Worm (Caenorhabditis elegans) whole organism, young adult: ENCODE results near the gene grd-1.

ENCODE experiments used
- F39B2.1 ChIP-seq: fragments of 200-800 bp; sonication (Bioruptor generic); IDR thresholded peaks from 2 replicates; pipeline ENCODE4 v1.3.6; 2022; ENCODE audit warnings: missing genetic modification reagents, missing genetic modification characterization, missing compliant biosample characterization
- dpl-1 ChIP-seq: fragments of 150-350 bp; optimal IDR thresholded peaks from 2 replicates; lab custom pipeline; 2014; ENCODE audit warnings: missing biosample characterization, missing genetic modification reagents, missing genetic modification characterization
- ekl-4 ChIP-seq: fragments of 200-800 bp; sonication (Bioruptor generic); IDR thresholded peaks from 2 replicates; pipeline ENCODE4 v1.3.6; 2022; ENCODE audit warnings: missing genetic modification reagents, missing genetic modification characterization, missing compliant biosample characterization
- lir-1 ChIP-seq: fragments of 200-800 bp; sonication (Bioruptor generic); conservative IDR thresholded peaks from 2 replicates; pipeline ENCODE4 v1.3.6; 2022; ENCODE audit warnings: missing genetic modification reagents, missing genetic modification characterization, missing compliant biosample characterization
- somi-1 ChIP-seq: fragments of 200-800 bp; sonication (Bioruptor generic); optimal IDR thresholded peaks from 2 replicates; lab custom pipeline; 2018; ENCODE audit warnings: mild to moderate bottlenecking, missing genetic modification characterization, missing compliant biosample characterization

DNA sequence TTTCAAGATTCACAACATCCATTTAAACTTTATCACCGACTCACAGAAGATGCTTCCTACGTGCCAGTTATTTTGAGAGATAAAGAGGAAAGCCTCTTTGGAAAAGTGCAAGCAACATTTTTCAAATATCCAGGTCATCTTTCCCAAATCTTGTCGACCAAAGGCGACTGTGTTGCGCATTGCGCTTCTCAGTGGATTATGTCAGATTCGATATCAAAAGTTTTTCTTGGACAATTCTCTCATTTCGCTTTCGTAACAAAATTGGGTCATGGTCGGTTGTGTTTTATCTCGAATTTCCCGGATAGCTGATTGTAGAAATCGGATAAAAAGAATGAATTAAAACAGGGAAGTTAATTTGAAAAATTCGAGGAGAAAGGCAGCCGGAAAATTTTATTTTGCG is 42.0 kb upstream of the grd-1 start:
- TF ChIP-seq ekl-4 (GFP tag; lab: Robert Waterston, UW): no peak
- no peak for TF ChIP-seq dpl-1
- TF ChIP-seq F39B2.1 (GFP tag; lab: Robert Waterston, UW): no peak
- no peak for TF ChIP-seq somi-1 (GFP tag; lab: Kevin White, UChicago)
- TF ChIP-seq lir-1: no peak
